Worm (Caenorhabditis elegans): ENCODE results near the gene C29E4.10.

DNA sequence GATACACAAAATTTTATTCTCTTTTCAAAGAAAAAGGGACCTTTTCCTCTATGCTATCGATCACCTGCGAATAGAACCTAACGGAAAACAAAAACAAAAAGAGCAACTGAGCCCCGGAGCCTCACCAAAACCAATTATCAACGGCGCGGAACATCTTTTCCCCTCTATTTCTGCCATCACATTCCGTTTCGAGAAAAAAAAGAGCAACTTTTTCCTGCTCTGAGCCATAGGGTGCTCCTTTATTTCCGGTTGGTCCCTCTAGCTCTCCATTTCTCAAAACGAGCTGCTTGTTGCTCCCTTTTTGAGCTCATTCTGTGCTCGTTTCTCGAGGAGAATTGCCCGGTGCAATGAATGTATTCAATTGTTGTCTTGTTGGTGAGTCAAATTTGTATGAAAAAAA is 42.0 kb downstream of the C29E4.10 start, which contains the start of gene clp-1:
- TF ChIP-seq tab-1 (GFP tag; IDR thresholded peaks at IDR 0.05), result no peak
- no peak for TF ChIP-seq cog-1 (tag; optimal IDR thresholded peaks at IDR 0.05)
